Worm (Caenorhabditis elegans) whole organism, early embryonic: Measurements from ENCODE around the gene T13H5.1.

Source experiments
- B0310.2 ChIP-seq: sonication (generic microtip); optimal IDR thresholded peaks from 2 replicates; lab custom pipeline; 2016; ENCODE audit warnings: mild to moderate bottlenecking, missing genetic modification characterization, missing compliant biosample characterization
- aly-1 ChIP-seq: sonication (generic microtip); optimal IDR thresholded peaks from 2 replicates; lab custom pipeline; 2016; ENCODE audit warnings: missing genetic modification characterization, missing compliant biosample characterization
- ama-1 ChIP-seq: fragments of 150-350 bp; optimal IDR thresholded peaks from 2 replicates; lab custom pipeline; 2014
- ceh-36 ChIP-seq: sonication (generic microtip); optimal IDR thresholded peaks from 2 replicates; lab custom pipeline; 2016; ENCODE audit warnings: missing genetic modification characterization, inconsistent platforms, missing compliant biosample characterization
- flt-1 ChIP-seq: fragments of 200-800 bp; sonication (Bioruptor generic); IDR thresholded peaks from 2 replicates; pipeline ENCODE4 v1.3.6; 2022; ENCODE audit warnings: missing genetic modification characterization, missing compliant biosample characterization
- hmbx-1 ChIP-seq: sonication (generic microtip); optimal IDR thresholded peaks from 2 replicates; lab custom pipeline; 2016; ENCODE audit warnings: mild to moderate bottlenecking, missing genetic modification characterization, missing compliant biosample characterization
- hmg-4 ChIP-seq: fragments of 200-800 bp; sonication (Bioruptor generic); optimal IDR thresholded peaks from 2 replicates; lab custom pipeline; 2018; ENCODE audit warnings: mild to moderate bottlenecking, missing genetic modification characterization, missing compliant biosample characterization
- pes-1 ChIP-seq: fragments of 200-800 bp; sonication (Bioruptor generic); IDR thresholded peaks from 2 replicates; pipeline ENCODE4 v1.3.6; 2022; ENCODE audit warnings: missing genetic modification reagents, missing genetic modification characterization, missing compliant biosample characterization
- scrt-1 ChIP-seq: fragments of 200-800 bp; sonication (Bioruptor generic); IDR thresholded peaks from 2 replicates; pipeline ENCODE4 v1.3.6; 2022; ENCODE audit warnings: missing genetic modification characterization, missing compliant biosample characterization
- sea-1 ChIP-seq: fragments of 200-800 bp; sonication (Bioruptor generic); conservative IDR thresholded peaks from 2 replicates; pipeline ENCODE4 v1.3.6; 2022; ENCODE audit warnings: missing genetic modification characterization, missing compliant biosample characterization
- tbx-11 ChIP-seq: fragments of 200-800 bp; sonication (Bioruptor generic); IDR thresholded peaks from 2 replicates; pipeline ENCODE4 v1.3.6; 2022; ENCODE audit warnings: missing genetic modification characterization, missing compliant biosample characterization
- tbx-37 ChIP-seq: fragments of 200-800 bp; sonication (Bioruptor generic); conservative IDR thresholded peaks from 2 replicates; pipeline ENCODE4 v1.3.6; 2022; ENCODE audit warnings: missing genetic modification reagents, missing genetic modification characterization, missing compliant biosample characterization
- tra-4 ChIP-seq: sonication (generic microtip); optimal IDR thresholded peaks from 2 replicates; lab custom pipeline; 2017; ENCODE audit warnings: missing genetic modification characterization, missing compliant biosample characterization

DNA sequence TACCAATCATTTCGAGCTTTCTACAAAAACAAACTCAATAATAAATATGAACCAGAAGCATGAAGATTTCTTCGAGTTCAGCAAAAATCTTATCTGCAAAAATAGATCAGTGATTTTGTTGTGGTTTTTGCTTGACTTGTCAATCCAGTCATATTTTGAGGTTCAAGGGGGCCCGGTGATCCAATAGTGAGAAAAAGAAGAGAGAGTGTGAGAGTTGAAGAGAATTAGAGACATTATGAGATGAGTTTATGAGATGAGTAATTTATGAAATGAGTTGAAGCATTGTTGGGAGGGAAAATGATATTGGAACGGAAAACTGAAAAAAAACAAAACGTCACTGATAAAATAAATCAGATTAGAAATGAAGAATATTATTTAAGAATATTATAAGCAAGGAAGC, at the start of gene T13H5.1:
- TF ChIP-seq ama-1 (lab: Kevin White, UChicago) (no peak), B0310.2 (tag; lab: Kevin White, UChicago) (no peak), hmbx-1 (tag; lab: Kevin White, UChicago) (no peak), flt-1 (GFP tag; lab: Robert Waterston, UW) (no peak), aly-1 (tag; lab: Kevin White, UChicago) (no peak), scrt-1 (GFP tag; lab: Robert Waterston, UW) (no peak), tbx-37 (GFP tag; lab: Robert Waterston, UW) (no peak), ceh-36 (tag; lab: Kevin White, UChicago) (no peak), tbx-11 (GFP tag; lab: Robert Waterston, UW) (no peak), sea-1 (no peak), pes-1 (GFP tag; lab: Robert Waterston, UW) (no peak), hmg-4 (no peak), tra-4 (tag; lab: Kevin White, UChicago) (no peak)
